Worm (Caenorhabditis elegans) whole organism, mixed stage, embryonic: ENCODE data around the gene str-143.

ENCODE experiments used
- ceh-43 ChIP-seq: fragments of 200-800 bp; sonication (Bioruptor generic); optimal IDR thresholded peaks from 2 replicates; lab custom pipeline; 2018; ENCODE audit warnings: mild to moderate bottlenecking, missing genetic modification characterization, moderate library complexity, missing compliant biosample characterization
- elt-1 ChIP-seq: sonication (generic microtip); optimal IDR thresholded peaks from 2 replicates; lab custom pipeline; 2017; ENCODE audit warnings: missing genetic modification characterization, mild to moderate bottlenecking, missing compliant biosample characterization, antibody characterized with exemption, moderate library complexity, borderline replicate concordance; ENCODE audit not compliant: insufficient read depth
- ham-2 ChIP-seq: fragments of 200-800 bp; sonication (Bioruptor generic); optimal IDR thresholded peaks from 2 replicates; lab custom pipeline; 2018; ENCODE audit warnings: mild to moderate bottlenecking, missing genetic modification characterization, missing compliant biosample characterization
- lin-13 ChIP-seq: fragments of 150-350 bp; optimal IDR thresholded peaks from 2 replicates; lab custom pipeline; 2014; ENCODE audit warnings: missing biosample characterization, missing genetic modification characterization
- mab-5 ChIP-seq: fragments of 150-350 bp; optimal IDR thresholded peaks from 2 replicates; lab custom pipeline; 2014; ENCODE audit warnings: missing biosample characterization, missing genetic modification characterization
- nhr-237 ChIP-seq: fragments of 150-350 bp; optimal IDR thresholded peaks from 2 replicates; lab custom pipeline; 2014; ENCODE audit warnings: missing biosample characterization, missing genetic modification characterization
- nhr-28 ChIP-seq: fragments of 150-350 bp; optimal IDR thresholded peaks from 2 replicates; lab custom pipeline; 2014; ENCODE audit warnings: missing biosample characterization, missing genetic modification characterization
- pha-4 ChIP-seq: fragments of 150-350 bp; optimal IDR thresholded peaks from 2 replicates; lab custom pipeline; 2018; ENCODE audit warnings: missing biosample characterization, missing genetic modification reagents, missing genetic modification characterization
- unc-120 ChIP-seq: sonication (generic microtip); optimal IDR thresholded peaks from 2 replicates; lab custom pipeline; 2017; ENCODE audit warnings: missing genetic modification characterization, missing compliant biosample characterization; ENCODE audit not compliant: poor library complexity, severe bottlenecking
- unc-39 ChIP-seq: fragments of 150-350 bp; optimal IDR thresholded peaks from 2 replicates; lab custom pipeline; 2014; ENCODE audit warnings: missing biosample characterization, missing genetic modification characterization
- ztf-11 ChIP-seq: fragments of 150-350 bp; optimal IDR thresholded peaks from 2 replicates; lab custom pipeline; 2014; ENCODE audit warnings: missing biosample characterization, missing genetic modification characterization

- TF ChIP-seq unc-39 (tag; lab: Kevin White, UChicago) (no peak), nhr-237 (tag; lab: Kevin White, UChicago) (no peak), ceh-43 (GFP tag; lab: Kevin White, UChicago) (no peak), mab-5 (tag; lab: Kevin White, UChicago) (no peak), ham-2 (GFP tag; lab: Kevin White, UChicago) (no peak), ztf-11 (no peak), lin-13 (tag; lab: Kevin White, UChicago) (no peak), pha-4 (tag; lab: Kevin White, UChicago) (no peak), elt-1 (tag; lab: Kevin White, UChicago) (no peak), unc-120 (tag; lab: Kevin White, UChicago) (no peak), nhr-28 (no peak)
Measured at ce11 chrV:8085141-8085540, 15.6 kb upstream of the str-143 start, which contains the start of gene C09H5.7.
